Worm (Caenorhabditis elegans) whole organism, early embryonic: ENCODE measurements around the gene pqn-57.
A peak's percentile ranks its signal among the peaks of the same experiment; 100 is the strongest.

Experiments used
- B0310.2 ChIP-seq: sonication (generic microtip); optimal IDR thresholded peaks from 2 replicates; lab custom pipeline; 2016; ENCODE audit warnings: mild to moderate bottlenecking, missing genetic modification characterization, missing compliant biosample characterization
- F13C5.2 ChIP-seq: sonication (generic microtip); optimal IDR thresholded peaks from 2 replicates; lab custom pipeline; 2017; ENCODE audit warnings: mild to moderate bottlenecking, missing genetic modification characterization, inconsistent platforms, missing compliant biosample characterization
- aly-1 ChIP-seq: sonication (generic microtip); optimal IDR thresholded peaks from 2 replicates; lab custom pipeline; 2016; ENCODE audit warnings: missing genetic modification characterization, missing compliant biosample characterization
- ama-1 ChIP-seq: fragments of 150-350 bp; optimal IDR thresholded peaks from 2 replicates; lab custom pipeline; 2014
- ceh-13 ChIP-seq: fragments of 200-800 bp; sonication (Bioruptor generic); optimal IDR thresholded peaks from 2 replicates; lab custom pipeline; 2018; ENCODE audit warnings: mild to moderate bottlenecking, missing genetic modification characterization, missing compliant biosample characterization
- ceh-36 ChIP-seq: sonication (generic microtip); optimal IDR thresholded peaks from 2 replicates; lab custom pipeline; 2016; ENCODE audit warnings: missing genetic modification characterization, inconsistent platforms, missing compliant biosample characterization
- ets-7 ChIP-seq: sonication (generic microtip); optimal IDR thresholded peaks from 2 replicates; lab custom pipeline; 2016; ENCODE audit warnings: missing genotype, missing genetic modification characterization, missing compliant biosample characterization
- flt-1 ChIP-seq: fragments of 200-800 bp; sonication (Bioruptor generic); IDR thresholded peaks from 2 replicates; pipeline ENCODE4 v1.3.6; 2022; ENCODE audit warnings: missing genetic modification characterization, missing compliant biosample characterization
- hmbx-1 ChIP-seq: sonication (generic microtip); optimal IDR thresholded peaks from 2 replicates; lab custom pipeline; 2016; ENCODE audit warnings: mild to moderate bottlenecking, missing genetic modification characterization, missing compliant biosample characterization
- hmg-4 ChIP-seq: fragments of 200-800 bp; sonication (Bioruptor generic); optimal IDR thresholded peaks from 2 replicates; lab custom pipeline; 2018; ENCODE audit warnings: mild to moderate bottlenecking, missing genetic modification characterization, missing compliant biosample characterization
- hnd-1 ChIP-seq: sonication (generic microtip); optimal IDR thresholded peaks from 2 replicates; lab custom pipeline; 2016; ENCODE audit warnings: missing genetic modification characterization, missing compliant biosample characterization
- pes-1 ChIP-seq: fragments of 200-800 bp; sonication (Bioruptor generic); IDR thresholded peaks from 2 replicates; pipeline ENCODE4 v1.3.6; 2022; ENCODE audit warnings: missing genetic modification reagents, missing genetic modification characterization, missing compliant biosample characterization
- scrt-1 ChIP-seq: fragments of 200-800 bp; sonication (Bioruptor generic); IDR thresholded peaks from 2 replicates; pipeline ENCODE4 v1.3.6; 2022; ENCODE audit warnings: missing genetic modification characterization, missing compliant biosample characterization
- sea-1 ChIP-seq: fragments of 200-800 bp; sonication (Bioruptor generic); conservative IDR thresholded peaks from 2 replicates; pipeline ENCODE4 v1.3.6; 2022; ENCODE audit warnings: missing genetic modification characterization, missing compliant biosample characterization
- tbx-11 ChIP-seq: fragments of 200-800 bp; sonication (Bioruptor generic); IDR thresholded peaks from 2 replicates; pipeline ENCODE4 v1.3.6; 2022; ENCODE audit warnings: missing genetic modification characterization, missing compliant biosample characterization
- tbx-37 ChIP-seq: fragments of 200-800 bp; sonication (Bioruptor generic); conservative IDR thresholded peaks from 2 replicates; pipeline ENCODE4 v1.3.6; 2022; ENCODE audit warnings: missing genetic modification reagents, missing genetic modification characterization, missing compliant biosample characterization
- tra-4 ChIP-seq: sonication (generic microtip); optimal IDR thresholded peaks from 2 replicates; lab custom pipeline; 2017; ENCODE audit warnings: missing genetic modification characterization, missing compliant biosample characterization

The pqn-57 gene

ce11 chrX:8320889-8321288, at the start of gene pqn-57:
TSS of gene pqn-57 (minus strand) at chrX:8320989.
- TF ChIP-seq ceh-36 = no peak
- no peak for TF ChIP-seq pes-1 (GFP tag; lab: Robert Waterston, UW)

- TF ChIP-seq aly-1 (tag; lab: Kevin White, UChicago) (peak; percentile 48), F13C5.2 (tag; lab: Kevin White, UChicago) (peak; percentile 34), ama-1 (no peak), flt-1 (GFP tag; lab: Robert Waterston, UW) (peak; percentile 10; the same call in 1 of the 2 replicates), pes-1 (GFP tag; lab: Robert Waterston, UW) (no peak), B0310.2 (tag; lab: Kevin White, UChicago) (no peak), ceh-13 (GFP tag; lab: Kevin White, UChicago) (no peak)
Observed at ce11 chrX:8368210-8368609, 47.4 kb upstream of the pqn-57 start.

- TF ChIP-seq tra-4 (tag; lab: Kevin White, UChicago) (no peak), B0310.2 (tag; lab: Kevin White, UChicago) (no peak), ama-1 (no peak), ceh-13 (GFP tag; lab: Kevin White, UChicago) (no peak), hmbx-1 (tag; lab: Kevin White, UChicago) (no peak), tbx-37 (GFP tag; lab: Robert Waterston, UW) (no peak), sea-1 (no peak), pes-1 (GFP tag; lab: Robert Waterston, UW) (no peak), tbx-11 (GFP tag; lab: Robert Waterston, UW) (no peak), scrt-1 (GFP tag; lab: Robert Waterston, UW) (no peak), aly-1 (tag; lab: Kevin White, UChicago) (no peak), ceh-36 (no peak), flt-1 (GFP tag; lab: Robert Waterston, UW) (no peak), hmg-4 (GFP tag; lab: Kevin White, UChicago) (no peak), ets-7 (tag; lab: Kevin White, UChicago) (no peak)
Observed at ce11 chrX:8367553-8367952, 46.8 kb upstream of the pqn-57 start, which contains the start of gene F40B5.2. TSS of gene F40B5.2 (plus strand) at chrX:8367853.

ce11 chrX:8362379-8362778, 41.6 kb upstream of the pqn-57 start:
- TF ChIP-seq ets-7 (tag; lab: Kevin White, UChicago) = no peak
- TF ChIP-seq hmbx-1 (tag; lab: Kevin White, UChicago) = no peak
- no peak for TF ChIP-seq tbx-37 (GFP tag; lab: Robert Waterston, UW)
- no peak for TF ChIP-seq pes-1 (GFP tag; lab: Robert Waterston, UW)
- no peak for TF ChIP-seq scrt-1 (GFP tag; lab: Robert Waterston, UW)
- TF ChIP-seq ama-1 = no peak
- TF ChIP-seq tbx-11 (GFP tag; lab: Robert Waterston, UW) = no peak
- TF ChIP-seq ceh-13 (GFP tag; lab: Kevin White, UChicago) = no peak
- TF ChIP-seq hnd-1 = no peak
- TF ChIP-seq hmg-4 (GFP tag; lab: Kevin White, UChicago) = no peak
- no peak for TF ChIP-seq tra-4 (tag; lab: Kevin White, UChicago)
- TF ChIP-seq F13C5.2 (tag; lab: Kevin White, UChicago) = no peak
- TF ChIP-seq sea-1 = no peak
- no peak for TF ChIP-seq aly-1 (tag; lab: Kevin White, UChicago)

DNA sequence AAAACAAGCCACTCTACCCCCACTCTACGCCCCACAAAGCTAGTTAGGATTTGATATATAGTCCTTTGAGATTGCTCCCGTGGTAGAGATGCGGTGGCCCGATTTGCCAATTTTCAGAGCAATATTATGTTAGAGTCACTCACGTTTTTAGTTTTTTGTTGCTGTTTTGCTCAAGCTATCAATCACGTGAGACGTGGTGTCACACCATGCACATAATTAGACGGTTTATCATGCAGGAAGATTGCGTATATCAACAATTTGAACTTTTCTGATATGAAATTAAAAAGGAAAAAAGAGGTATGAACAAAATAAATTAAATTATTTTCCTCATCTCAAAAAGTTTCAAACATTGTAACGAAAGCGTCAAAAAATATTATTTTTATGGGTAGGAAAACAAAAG, 35.5 kb upstream of the pqn-57 start:
- no peak for TF ChIP-seq tbx-37 (GFP tag; lab: Robert Waterston, UW)
- TF ChIP-seq B0310.2 (tag; lab: Kevin White, UChicago) = no peak
- TF ChIP-seq ceh-36 = no peak
- TF ChIP-seq ets-7 (tag; lab: Kevin White, UChicago) = no peak
- no peak for TF ChIP-seq sea-1
- TF ChIP-seq hnd-1 = no peak
- TF ChIP-seq flt-1 (GFP tag; lab: Robert Waterston, UW) = no peak
- no peak for TF ChIP-seq tbx-11 (GFP tag; lab: Robert Waterston, UW)

DNA sequence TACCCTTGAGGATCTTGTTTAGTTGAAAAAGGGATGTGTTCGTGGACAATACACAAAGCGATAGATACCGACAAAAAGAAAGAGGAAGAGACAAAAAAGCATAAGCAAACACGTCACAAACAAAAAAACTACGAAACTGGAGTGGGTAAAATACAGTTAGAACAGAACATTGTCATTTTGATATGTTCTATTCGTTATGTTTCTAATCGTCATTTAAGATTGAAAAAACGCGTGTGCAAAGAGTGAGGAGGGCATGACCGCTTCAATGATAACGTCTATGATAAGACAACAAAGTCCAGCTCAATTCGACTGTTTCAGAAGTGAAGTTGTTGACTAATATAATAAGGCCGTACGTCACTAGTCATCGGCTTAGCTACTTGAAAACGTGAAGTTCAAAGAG, 34.6 kb upstream of the pqn-57 start:
- TF ChIP-seq sea-1 (no peak), hmg-4 (GFP tag; lab: Kevin White, UChicago) (no peak), aly-1 (tag; lab: Kevin White, UChicago) (no peak), ceh-36 (no peak)

- TF ChIP-seq ceh-13 (GFP tag; lab: Kevin White, UChicago) (no peak), pes-1 (GFP tag; lab: Robert Waterston, UW) (no peak), hmbx-1 (tag; lab: Kevin White, UChicago) (no peak), F13C5.2 (tag; lab: Kevin White, UChicago) (no peak), tra-4 (tag; lab: Kevin White, UChicago) (no peak), tbx-37 (GFP tag; lab: Robert Waterston, UW) (no peak), ceh-36 (no peak), tbx-11 (GFP tag; lab: Robert Waterston, UW) (no peak), B0310.2 (tag; lab: Kevin White, UChicago) (no peak), sea-1 (no peak), hmg-4 (GFP tag; lab: Kevin White, UChicago) (no peak), ama-1 (no peak), aly-1 (tag; lab: Kevin White, UChicago) (no peak), ets-7 (tag; lab: Kevin White, UChicago) (no peak), scrt-1 (GFP tag; lab: Robert Waterston, UW) (no peak), hnd-1 (no peak), flt-1 (GFP tag; lab: Robert Waterston, UW) (no peak)
Observed at ce11 chrX:8354284-8354784, 33.5 kb upstream of the pqn-57 start.

- TF ChIP-seq sea-1 (no peak), scrt-1 (GFP tag; lab: Robert Waterston, UW) (no peak), hmbx-1 (tag; lab: Kevin White, UChicago) (no peak), tra-4 (tag; lab: Kevin White, UChicago) (no peak), tbx-37 (GFP tag; lab: Robert Waterston, UW) (no peak), pes-1 (GFP tag; lab: Robert Waterston, UW) (no peak), hnd-1 (no peak), ceh-13 (GFP tag; lab: Kevin White, UChicago) (no peak), tbx-11 (GFP tag; lab: Robert Waterston, UW) (no peak), ama-1 (no peak), B0310.2 (tag; lab: Kevin White, UChicago) (no peak), ceh-36 (no peak), ets-7 (tag; lab: Kevin White, UChicago) (no peak), F13C5.2 (tag; lab: Kevin White, UChicago) (no peak), flt-1 (GFP tag; lab: Robert Waterston, UW) (no peak), aly-1 (tag; lab: Kevin White, UChicago) (no peak), hmg-4 (GFP tag; lab: Kevin White, UChicago) (no peak)
Observed at ce11 chrX:8350984-8351383, 30.2 kb upstream of the pqn-57 start, which contains the start of gene npr-28. TSS of gene npr-28 (minus strand) at chrX:8351084.
